Worm (Caenorhabditis elegans): ENCODE measurements around the gene T10C6.10.
"Not testable (repeated sequence)": the region's sequence is repeated elsewhere in the genome, so short reads cannot be mapped to it uniquely, and the experiment has no call there.

T10C6.10 gene

DNA sequence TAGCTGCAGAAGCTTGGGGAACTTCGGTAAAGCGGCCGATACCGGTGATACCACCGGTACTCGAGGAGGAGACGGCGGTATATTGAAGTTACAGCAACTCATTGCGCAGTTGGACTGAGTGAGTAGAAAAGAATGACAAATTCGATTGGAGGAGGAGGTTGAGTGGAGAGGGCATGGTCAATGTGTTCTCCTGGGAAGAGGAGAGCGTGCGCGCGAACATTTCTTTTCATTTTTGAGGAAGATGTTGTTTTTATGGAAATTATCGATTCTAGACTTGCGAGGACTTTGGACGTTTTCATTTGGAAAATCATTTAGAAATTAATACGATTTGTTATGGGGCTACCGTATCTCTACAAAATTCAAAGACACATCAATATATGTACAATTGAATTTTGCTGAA lies 7.0 kb upstream of the T10C6.10 start:
- TF ChIP-seq unc-62 (GFP tag; optimal IDR thresholded peaks at IDR 0.05) = no peak

DNA sequence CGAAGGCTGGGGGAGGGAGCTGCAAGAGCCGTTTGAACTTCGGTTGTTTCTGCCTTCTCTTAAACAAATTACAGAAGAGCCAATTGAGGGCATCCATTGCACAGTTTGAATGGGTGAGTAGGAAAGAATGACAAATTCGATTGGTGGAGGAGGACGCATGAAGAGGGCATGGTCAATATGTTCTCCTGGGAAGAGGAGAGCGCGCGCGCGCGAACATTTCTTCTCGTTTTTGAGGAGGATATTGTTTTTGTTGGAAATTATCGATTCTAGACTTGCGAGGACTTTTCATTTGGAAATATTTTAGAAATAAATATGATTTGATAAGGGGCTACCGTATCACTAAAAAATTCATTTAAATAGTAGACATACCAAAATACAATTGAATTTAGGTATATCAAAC lies 4.6 kb upstream of the T10C6.10 start, which contains the start of gene T10C6.7:
T10C6.7 (minus strand) TSS at position 143 of the 400 bp plus-strand sequence.
- TF ChIP-seq unc-62 (GFP tag; optimal IDR thresholded peaks at IDR 0.05) = no peak

- TF ChIP-seq unc-62 (GFP tag; optimal IDR thresholded peaks at IDR 0.05) = no peak
These were observed 3.5 kb upstream of the T10C6.10 start, which contains the start of gene T10C6.16 for ce11 chrV:16032761-16033160. T10C6.16 (minus strand) TSS chrV:16033005.

DNA sequence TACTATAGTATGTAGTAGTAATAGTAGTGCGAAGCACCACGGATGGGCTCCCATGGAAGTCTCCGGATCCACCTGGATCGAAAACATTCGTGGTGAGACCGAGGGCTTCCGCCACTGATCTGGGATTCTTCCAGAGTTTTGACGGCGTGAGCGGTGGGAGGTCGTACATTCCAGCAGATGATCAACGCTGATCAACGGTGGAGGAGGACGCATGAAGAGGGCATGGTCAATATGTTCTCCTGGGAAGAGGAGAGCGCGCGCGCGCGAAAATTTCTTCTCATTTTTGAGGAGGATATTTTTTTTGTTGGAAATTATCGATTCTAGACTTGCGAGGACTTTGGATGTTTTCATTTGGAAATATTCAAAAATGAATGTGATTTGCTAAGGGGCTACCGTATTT lies 2.7 kb upstream of the T10C6.10 start:
- no peak for TF ChIP-seq unc-62 (GFP tag; optimal IDR thresholded peaks at IDR 0.05)

DNA sequence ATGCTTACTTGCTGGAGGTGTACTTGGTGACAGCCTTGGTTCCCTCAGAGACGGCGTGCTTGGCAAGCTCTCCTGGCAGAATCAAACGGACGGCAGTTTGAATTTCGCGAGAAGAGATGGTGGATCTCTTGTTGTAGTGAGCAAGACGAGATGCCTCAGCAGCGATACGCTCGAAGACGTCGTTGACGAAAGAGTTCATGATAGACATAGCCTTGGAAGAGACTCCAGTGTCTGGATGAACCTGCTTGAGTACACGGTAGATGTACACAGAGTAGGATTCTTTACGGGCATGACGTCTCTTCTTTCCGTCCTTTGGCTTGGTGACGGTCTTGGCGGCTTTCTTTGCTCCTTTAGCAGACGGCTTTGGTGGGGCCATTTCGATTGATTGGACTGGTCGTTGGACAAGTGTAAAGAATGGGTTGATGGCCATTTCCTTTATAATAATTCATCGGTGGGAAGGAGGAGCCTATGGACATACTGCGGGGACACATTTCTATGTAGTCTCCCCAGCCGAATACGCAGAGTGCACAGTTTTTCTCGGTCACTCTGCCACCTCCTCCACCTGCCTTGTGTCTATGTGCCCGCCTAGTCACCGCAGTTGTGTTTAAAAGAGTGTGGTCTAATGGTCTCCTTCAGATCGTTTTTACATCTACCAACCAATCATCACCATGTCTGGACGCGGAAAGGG lies 4.1 kb downstream of the T10C6.10 start, which contains the start of the genes his-4 and his-3:
his-4 (minus strand) TSS at position 376 of the 688 bp plus-strand sequence.
his-3 (plus strand) TSS at position 669 of the 688 bp plus-strand sequence.
- not testable (repeated sequence) for TF ChIP-seq unc-62 (GFP tag; optimal IDR thresholded peaks at IDR 0.05)

DNA sequence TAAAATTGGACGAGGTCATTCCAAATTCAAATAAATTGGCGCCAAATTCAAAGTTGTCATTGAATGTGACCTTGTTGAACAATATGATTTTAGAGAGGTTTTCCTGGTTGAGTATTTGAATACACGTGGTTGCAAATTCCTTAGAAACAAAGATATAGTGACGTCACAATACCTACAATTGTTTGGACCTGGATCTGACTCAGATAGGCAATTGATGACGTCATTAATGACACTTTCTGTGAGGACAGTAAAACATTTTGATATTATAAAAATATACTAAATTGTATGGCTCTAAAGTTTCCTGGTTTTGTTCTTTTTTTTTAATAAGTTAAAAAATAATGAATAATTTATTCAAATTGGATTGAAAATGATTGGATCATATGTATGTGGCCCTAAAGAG lies 5.2 kb downstream of the T10C6.10 start:
- no peak for TF ChIP-seq unc-62 (GFP tag; optimal IDR thresholded peaks at IDR 0.05)

DNA sequence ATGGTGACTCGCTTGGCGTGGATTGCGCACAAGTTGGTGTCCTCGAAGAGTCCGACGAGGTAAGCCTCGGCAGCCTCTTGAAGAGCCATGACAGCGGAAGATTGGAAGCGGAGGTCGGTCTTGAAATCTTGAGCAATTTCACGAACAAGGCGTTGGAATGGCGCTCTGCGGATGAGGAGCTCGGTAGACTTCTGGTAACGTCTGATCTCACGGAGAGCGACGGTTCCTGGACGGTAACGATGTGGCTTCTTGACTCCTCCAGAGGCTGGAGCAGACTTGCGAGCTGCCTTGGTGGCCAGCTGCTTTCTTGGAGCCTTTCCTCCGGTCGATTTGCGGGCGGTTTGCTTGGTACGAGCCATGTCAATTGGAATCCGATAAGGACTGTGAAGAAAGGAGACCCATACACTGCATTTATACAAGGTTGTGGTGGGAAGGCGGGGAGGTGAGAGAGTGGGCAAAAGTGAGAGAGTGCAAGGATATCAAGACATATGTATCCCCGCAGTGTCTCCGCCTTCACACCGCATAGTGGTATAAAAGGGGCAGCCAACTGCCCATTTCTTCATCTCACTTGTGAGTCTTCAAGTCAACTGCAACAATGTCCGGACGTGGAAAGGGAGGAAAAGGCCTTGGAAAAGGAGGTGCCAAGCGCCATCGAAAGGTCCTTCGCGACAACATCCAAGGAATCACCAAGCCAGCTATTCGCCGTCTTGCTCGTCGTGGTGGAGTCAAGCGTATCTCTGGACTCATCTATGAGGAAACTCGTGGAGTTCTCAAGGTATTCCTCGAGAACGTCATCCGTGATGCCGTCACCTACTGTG lies 5.9 kb downstream of the T10C6.10 start, which contains the start of the genes his-2 and his-1:
his-2 (minus strand) TSS at position 359 of the 818 bp plus-strand sequence.
his-1 (plus strand) TSS at position 596 of the 818 bp plus-strand sequence.
- not testable (repeated sequence) for TF ChIP-seq unc-62 (GFP tag; optimal IDR thresholded peaks at IDR 0.05)

DNA sequence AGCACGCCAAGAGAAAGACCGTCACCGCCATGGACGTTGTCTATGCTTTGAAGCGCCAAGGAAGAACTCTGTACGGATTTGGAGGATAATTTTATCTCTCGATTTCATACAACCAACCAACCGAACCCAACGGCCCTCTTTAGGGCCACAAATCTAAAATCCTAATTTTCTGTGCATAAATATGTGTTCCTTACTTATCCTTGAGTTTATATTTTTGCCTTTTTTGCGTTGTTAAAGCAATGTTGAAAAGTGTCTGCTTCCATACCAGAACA lies 6.5 kb downstream of the T10C6.10 start:
- no peak for TF ChIP-seq unc-62 (GFP tag; optimal IDR thresholded peaks at IDR 0.05)

- no peak for TF ChIP-seq unc-62 (GFP tag; optimal IDR thresholded peaks at IDR 0.05)
These were observed 7.5 kb downstream of the T10C6.10 start for ce11 chrV:16043686-16044085.

DNA sequence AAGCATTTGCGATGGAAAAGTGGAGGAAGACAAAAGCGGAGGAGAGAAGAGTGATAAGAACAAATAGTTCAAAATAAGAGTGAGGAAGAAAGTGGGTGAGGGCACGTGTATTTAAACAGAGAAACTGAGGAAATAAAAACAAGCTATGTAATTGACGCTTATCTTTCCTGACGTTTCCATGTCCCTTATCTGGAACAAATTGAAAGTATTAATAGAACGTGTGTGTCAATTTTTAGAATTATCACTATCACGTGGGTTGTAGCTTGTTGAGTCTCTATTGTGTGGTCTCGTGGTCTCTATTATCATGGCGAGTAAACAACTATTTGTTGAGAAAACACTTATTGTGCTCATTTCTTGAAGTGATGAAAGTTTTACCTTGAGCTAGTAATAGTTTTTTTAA lies 9.6 kb downstream of the T10C6.10 start, which contains the start of gene T10C6.15:
T10C6.15 (minus strand) TSS at position 104 of the 400 bp plus-strand sequence.
- no peak for TF ChIP-seq unc-62 (GFP tag; optimal IDR thresholded peaks at IDR 0.05)

DNA sequence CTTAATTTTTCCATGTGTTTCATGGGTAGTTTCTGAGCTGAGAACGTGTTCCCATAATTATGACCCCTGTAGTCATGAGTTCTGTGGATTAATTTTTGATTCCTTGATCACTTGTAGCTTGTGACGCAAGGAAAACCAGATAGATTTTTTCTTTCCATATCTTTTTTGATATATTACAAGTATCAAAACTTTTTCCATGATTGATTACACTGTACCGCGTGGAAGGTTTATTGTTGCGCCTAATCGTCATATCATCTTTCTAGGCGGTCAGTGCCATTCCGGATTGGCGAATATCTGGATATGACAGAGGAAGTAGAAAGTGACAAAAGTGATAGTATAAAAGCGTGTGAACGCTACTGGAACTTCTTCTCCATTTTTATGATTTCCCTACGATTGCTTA lies 10.4 kb downstream of the T10C6.10 start, which contains the start of gene ZK285.2:
ZK285.2 (plus strand) TSS at position 301 of the 400 bp plus-strand sequence.
- TF ChIP-seq unc-62 (GFP tag; optimal IDR thresholded peaks at IDR 0.05) = no peak

DNA sequence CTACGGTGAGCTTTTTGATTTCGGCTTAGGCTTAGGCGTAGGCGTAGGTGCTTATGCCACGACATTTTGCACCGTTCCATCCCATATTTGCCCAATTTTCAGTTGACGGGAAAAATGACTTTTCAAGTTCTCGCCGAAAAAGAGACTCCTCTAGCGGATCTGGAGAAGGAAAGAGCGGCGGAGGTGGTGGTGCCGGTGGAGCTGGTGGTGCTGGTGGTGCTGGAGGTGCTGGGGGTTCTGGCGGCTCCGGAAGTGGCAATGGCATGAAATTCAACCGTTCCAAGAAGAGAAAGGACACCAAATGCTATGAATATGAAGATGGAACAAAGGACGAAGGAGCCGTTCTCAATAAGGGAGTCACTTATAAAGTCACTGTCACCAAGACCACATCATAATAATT lies 10.8 kb downstream of the T10C6.10 start:
- TF ChIP-seq unc-62 (GFP tag; optimal IDR thresholded peaks at IDR 0.05) = no peak

ce11 chrV:16047508-16047907 lies 11.3 kb downstream of the T10C6.10 start, which contains the start of gene str-198:
str-198 (plus strand) TSS chrV:16047808.
- no peak for TF ChIP-seq unc-62 (GFP tag; optimal IDR thresholded peaks at IDR 0.05)

DNA sequence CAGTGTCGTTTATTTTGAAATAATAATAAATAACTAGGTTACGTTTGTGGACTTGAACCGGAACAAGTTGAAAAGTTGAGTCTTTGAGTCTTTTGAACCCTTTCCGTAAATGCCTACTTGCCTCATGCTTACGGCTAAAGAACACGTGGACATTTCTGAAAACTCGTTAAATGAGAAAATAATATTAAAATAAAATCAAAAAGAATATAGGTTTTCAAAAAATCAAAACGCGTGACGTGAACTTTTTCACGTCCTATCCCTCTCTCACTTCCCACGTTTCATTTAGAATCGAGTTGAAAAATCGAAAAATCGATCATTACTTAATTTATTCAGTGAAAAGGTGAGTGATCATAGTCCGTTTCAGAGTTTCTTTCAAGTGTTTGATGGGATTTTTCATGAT lies 13.0 kb downstream of the T10C6.10 start, which contains the start of gene best-12:
best-12 (plus strand) TSS at position 301 of the 400 bp plus-strand sequence.
- TF ChIP-seq unc-62 (GFP tag; optimal IDR thresholded peaks at IDR 0.05) = no peak

DNA sequence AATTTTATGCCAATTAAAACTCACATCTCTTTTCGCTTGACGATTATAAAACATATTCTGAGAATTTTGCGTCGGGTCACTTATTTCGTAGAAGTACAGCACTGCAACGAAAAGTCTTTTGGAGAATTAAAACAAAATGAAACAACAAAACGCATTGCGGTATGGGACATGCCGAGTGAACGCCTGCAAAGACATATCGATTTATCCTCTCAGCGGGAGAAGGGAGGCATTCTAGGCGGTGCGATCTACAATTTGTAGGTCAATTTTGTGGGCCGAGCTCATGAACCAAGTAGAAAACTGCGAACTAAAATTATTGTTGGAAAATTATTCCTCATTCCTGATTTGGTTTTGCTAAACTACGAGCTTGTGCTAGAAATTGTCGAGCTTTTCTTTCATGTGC lies 17.2 kb downstream of the T10C6.10 start, which contains the start of gene F14H3.3:
F14H3.3 (minus strand) TSS at position 101 of the 400 bp plus-strand sequence.
- no peak for TF ChIP-seq unc-62 (GFP tag; optimal IDR thresholded peaks at IDR 0.05)

ce11 chrV:16055031-16055430 lies 18.8 kb downstream of the T10C6.10 start, which contains the start of gene F14H3.4:
F14H3.4 (minus strand) TSS chrV:16055072.
- no peak for TF ChIP-seq unc-62 (GFP tag; optimal IDR thresholded peaks at IDR 0.05)
